Fruit fly (Drosophila melanogaster) whole organism: Measurements from ENCODE around the gene CG6650.

Source experiments
- CG8478 ChIP-seq: fragments of >200 bp; optimal IDR thresholded peaks from 2 replicates; lab custom pipeline; 2018; ENCODE audit warnings: inconsistent platforms
- Dll ChIP-seq: fragments of >200 bp; optimal IDR thresholded peaks from 2 replicates; lab custom pipeline; 2017
- EcR ChIP-seq, 2 experiments: fragments of >200 bp; optimal IDR thresholded peaks; 2 replicates each; lab custom pipeline; 2017; ENCODE audit warnings: missing biosample characterization in 2 of 2, missing genetic modification characterization in 2 of 2, missing genetic modification reagents in 2 of 2
- pan ChIP-seq: fragments of >200 bp; optimal IDR thresholded peaks from 2 replicates; lab custom pipeline; 2017
- psq ChIP-seq: fragments of >200 bp; optimal IDR thresholded peaks from 2 replicates; lab custom pipeline; 2017
- usp ChIP-seq: fragments of >200 bp; optimal IDR thresholded peaks from 2 replicates; lab custom pipeline; 2017; ENCODE audit warnings: missing biosample characterization, missing genetic modification characterization, mixed read lengths

The CG6650 gene

dm6 chr3L:14001658-14002523, 29.4 kb upstream of the CG6650 start, which contains the start of the genes Nprl3 and upSET:
Gene Nprl3, minus strand, starts transcription at chr3L:14001880.
Gene upSET, plus strand, starts transcription at chr3L:14002127.
- TF ChIP-seq usp (no peak), CG8478 (lab: Kevin White, UChicago) (peak; percentile 68)

dm6 chr3L:14002524-14003135, 28.6 kb upstream of the CG6650 start:
- TF ChIP-seq EcR (GFP tag; optimal IDR thresholded peaks at IDR 0.05; lab: Kevin White, UChicago): no peak
- no peak for TF ChIP-seq usp
- TF ChIP-seq Dll (lab: Kevin White, UChicago): no peak
- TF ChIP-seq pan (lab: Kevin White, UChicago): no peak
- TF ChIP-seq psq (lab: Kevin White, UChicago): peak; percentile 43
- TF ChIP-seq CG8478 (lab: Kevin White, UChicago): peak; percentile 87

DNA sequence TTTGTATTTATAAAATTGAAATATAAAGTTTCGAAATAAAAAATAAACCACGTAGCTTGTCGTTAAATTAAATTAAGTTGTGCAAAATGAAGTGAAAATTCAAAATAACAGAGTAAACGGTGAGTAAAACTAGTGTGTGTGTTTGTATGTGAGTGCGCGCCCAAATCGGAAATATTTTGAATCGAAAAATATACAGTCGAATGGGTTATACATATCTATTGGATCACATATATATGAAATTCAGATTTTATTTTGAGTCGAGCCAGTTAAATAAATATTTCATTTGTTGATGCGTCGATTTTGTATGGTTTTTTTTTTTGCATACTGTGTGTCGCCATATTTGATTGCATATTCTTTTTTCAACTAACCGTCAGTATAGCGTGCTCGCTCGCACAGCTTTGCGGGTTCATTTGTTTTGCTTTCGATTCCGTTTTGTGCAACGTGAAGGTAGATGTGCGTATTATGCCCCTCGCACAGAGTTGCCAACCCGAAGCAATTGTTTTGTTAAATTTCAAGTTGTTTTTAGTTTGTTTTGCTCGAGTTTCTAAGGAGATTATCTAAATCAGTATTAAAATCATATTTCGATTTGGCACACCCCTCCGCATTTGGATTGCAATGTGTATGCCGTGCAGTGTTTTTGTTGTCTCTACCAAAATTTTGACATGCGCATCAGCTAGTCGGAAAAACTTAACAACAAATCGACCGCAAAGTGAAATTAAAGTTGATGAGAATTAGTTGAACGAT, 27.8 kb upstream of the CG6650 start:
- TF ChIP-seq EcR (GFP tag; optimal IDR thresholded peaks at IDR 0.05; lab: Kevin White, UChicago): no peak
- TF ChIP-seq psq (lab: Kevin White, UChicago): no peak
- TF ChIP-seq pan (lab: Kevin White, UChicago): no peak
- no peak for TF ChIP-seq usp
- no peak for TF ChIP-seq CG8478 (lab: Kevin White, UChicago)
- TF ChIP-seq Dll (lab: Kevin White, UChicago): no peak

dm6 chr3L:14004041-14004407, 27.2 kb upstream of the CG6650 start:
- no peak for TF ChIP-seq CG8478 (lab: Kevin White, UChicago)
- no peak for TF ChIP-seq usp
- no peak for TF ChIP-seq Dll (lab: Kevin White, UChicago)
- peak; percentile 78 for TF ChIP-seq psq (lab: Kevin White, UChicago)

- TF ChIP-seq CG8478 (lab: Kevin White, UChicago): peak; percentile 39
- TF ChIP-seq pan (lab: Kevin White, UChicago): no peak
These were observed 26.2 kb upstream of the CG6650 start for dm6 chr3L:14004963-14005458.

DNA sequence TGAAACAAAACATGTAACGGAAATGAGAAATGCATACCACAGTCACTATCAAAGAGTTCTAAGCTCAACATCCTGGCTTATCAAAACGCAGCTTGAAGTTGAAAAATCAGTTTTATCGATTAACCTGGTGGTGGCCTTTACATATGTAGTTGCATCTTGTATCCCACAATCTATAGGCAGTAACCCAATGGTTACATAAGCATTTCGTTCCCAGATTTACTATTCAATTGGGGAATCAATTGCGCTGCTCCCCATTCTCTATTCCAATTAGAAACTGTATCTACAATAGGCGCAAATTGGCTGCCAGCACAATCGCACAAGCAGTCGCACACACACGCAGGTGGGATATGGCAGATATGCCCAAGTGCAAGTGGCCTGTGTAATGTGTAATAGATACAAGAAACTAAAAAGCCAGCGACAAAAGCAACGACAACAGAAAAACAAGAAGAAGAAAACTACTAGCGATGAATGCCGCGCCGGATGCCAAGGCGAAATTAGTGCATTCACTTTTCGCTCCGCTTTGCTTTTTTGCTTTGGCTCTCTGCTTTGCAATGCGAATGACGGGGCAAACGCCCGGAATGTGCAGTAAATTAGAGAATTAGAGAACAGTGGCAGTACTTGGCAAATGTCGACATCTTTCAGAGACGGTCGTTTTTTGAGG, 25.5 kb upstream of the CG6650 start:
- TF ChIP-seq psq (lab: Kevin White, UChicago): no peak
- no peak for TF ChIP-seq usp
- no peak for TF ChIP-seq pan (lab: Kevin White, UChicago)
- TF ChIP-seq EcR (GFP tag; optimal IDR thresholded peaks at IDR 0.05; lab: Kevin White, UChicago): no peak
- no peak for TF ChIP-seq CG8478 (lab: Kevin White, UChicago)
- TF ChIP-seq Dll (lab: Kevin White, UChicago): no peak

- TF ChIP-seq usp (no peak), EcR (GFP tag; optimal IDR thresholded peaks at IDR 0.05; lab: Kevin White, UChicago) (no peak), psq (lab: Kevin White, UChicago) (no peak), pan (lab: Kevin White, UChicago) (no peak), Dll (lab: Kevin White, UChicago) (no peak), CG8478 (lab: Kevin White, UChicago) (no peak)
These were observed 24.5 kb upstream of the CG6650 start for dm6 chr3L:14006704-14007126.

DNA sequence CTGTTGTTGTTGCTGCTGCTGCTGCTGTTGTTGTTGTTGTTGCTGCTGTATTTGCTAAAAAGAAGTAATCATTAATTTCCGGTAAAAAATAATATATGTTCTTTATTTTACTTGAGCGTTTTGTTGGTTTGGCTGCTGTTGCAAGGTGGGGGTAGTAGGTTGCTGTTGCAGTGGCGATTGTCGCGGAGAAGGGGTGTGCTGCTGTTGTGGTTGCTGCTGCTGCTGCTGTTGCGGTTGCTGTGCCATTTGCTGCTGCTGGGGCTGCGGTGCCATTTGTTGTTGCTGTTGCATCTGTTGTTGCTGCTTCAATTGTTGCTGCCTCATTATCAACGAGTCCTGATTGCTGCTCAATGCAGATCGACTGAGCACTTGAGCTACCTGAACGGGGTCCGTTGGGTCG, 5.5 kb upstream of the CG6650 start:
- no peak for TF ChIP-seq pan (lab: Kevin White, UChicago)
- TF ChIP-seq EcR (GFP tag; optimal IDR thresholded peaks at IDR 0.05; lab: Kevin White, UChicago): no peak
- no peak for TF ChIP-seq CG8478 (lab: Kevin White, UChicago)
- no peak for TF ChIP-seq Dll (lab: Kevin White, UChicago)
- TF ChIP-seq usp: no peak
- TF ChIP-seq psq (lab: Kevin White, UChicago): no peak

- TF ChIP-seq usp (no peak), EcR (GFP tag; optimal IDR thresholded peaks at IDR 0.05; lab: Kevin White, UChicago) (no peak), Dll (lab: Kevin White, UChicago) (no peak), psq (lab: Kevin White, UChicago) (no peak), pan (lab: Kevin White, UChicago) (no peak), CG8478 (lab: Kevin White, UChicago) (no peak)
These were observed 3.7 kb upstream of the CG6650 start for dm6 chr3L:14027549-14027948.

- TF ChIP-seq EcR (GFP tag; optimal IDR thresholded peaks at IDR 0.05; lab: Kevin White, UChicago) (no peak), Dll (lab: Kevin White, UChicago) (peak; percentile 28)
These were observed 2.5 kb upstream of the CG6650 start, which contains the start of gene Ptip for dm6 chr3L:14028485-14029384. Gene Ptip, minus strand, starts transcription at chr3L:14029121.
